Worm (Caenorhabditis elegans): Measurements from ENCODE around the gene mdt-10.

Gene mdt-10

DNA sequence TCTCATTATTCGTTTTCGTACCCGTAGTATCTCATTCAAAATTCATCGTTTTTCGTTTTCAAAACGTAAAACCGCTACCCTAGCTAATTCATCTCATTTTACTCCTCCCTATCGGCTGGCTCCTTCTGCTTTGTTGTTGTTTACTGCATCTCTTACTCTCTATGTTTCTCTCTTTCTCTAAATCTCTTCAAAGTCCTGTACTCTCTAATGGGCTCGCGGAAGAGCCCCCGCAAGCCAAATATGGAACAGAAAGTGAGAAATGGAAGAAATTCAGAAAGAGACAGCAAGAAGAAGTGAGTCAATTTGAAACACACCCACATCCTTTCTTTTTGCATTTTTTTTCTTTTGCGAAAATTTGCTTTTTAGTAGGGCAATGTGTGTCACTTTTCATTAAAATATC, 16.2 kb downstream of the mdt-10 start:
- TF ChIP-seq mdl-1 (tag; optimal IDR thresholded peaks at IDR 0.05) (peak in 1 of 2 experiments; percentile 28), madf-9 (GFP tag; conservative IDR thresholded peaks at IDR 0.05) (no peak), daf-8 (GFP tag; IDR thresholded peaks at IDR 0.05) (no peak), ceh-20 (GFP tag; IDR thresholded peaks at IDR 0.05) (peak; percentile 55; the same call in 1 of the 2 replicates), lsy-2 (tag; optimal IDR thresholded peaks at IDR 0.05) (peak in 1 of 2 experiments; percentile 45), ZK546.5 (tag; optimal IDR thresholded peaks at IDR 0.05) (no peak), daf-16 (GFP tag; optimal IDR thresholded peaks at IDR 0.05) (peak in 1 of 2 experiments; percentile 56), daf-16 (tag; optimal IDR thresholded peaks at IDR 0.05) (no peak), hmg-1.1 (GFP tag; IDR thresholded peaks at IDR 0.05) (peak; percentile 79), zfp-2 (tag; optimal IDR thresholded peaks at IDR 0.05) (no peak), rbr-2 (tag; optimal IDR thresholded peaks at IDR 0.05) (peak; percentile 32), mep-1 (tag; optimal IDR thresholded peaks at IDR 0.05) (peak; percentile 10), ceh-44 (GFP tag; IDR thresholded peaks at IDR 0.05) (no peak)

DNA sequence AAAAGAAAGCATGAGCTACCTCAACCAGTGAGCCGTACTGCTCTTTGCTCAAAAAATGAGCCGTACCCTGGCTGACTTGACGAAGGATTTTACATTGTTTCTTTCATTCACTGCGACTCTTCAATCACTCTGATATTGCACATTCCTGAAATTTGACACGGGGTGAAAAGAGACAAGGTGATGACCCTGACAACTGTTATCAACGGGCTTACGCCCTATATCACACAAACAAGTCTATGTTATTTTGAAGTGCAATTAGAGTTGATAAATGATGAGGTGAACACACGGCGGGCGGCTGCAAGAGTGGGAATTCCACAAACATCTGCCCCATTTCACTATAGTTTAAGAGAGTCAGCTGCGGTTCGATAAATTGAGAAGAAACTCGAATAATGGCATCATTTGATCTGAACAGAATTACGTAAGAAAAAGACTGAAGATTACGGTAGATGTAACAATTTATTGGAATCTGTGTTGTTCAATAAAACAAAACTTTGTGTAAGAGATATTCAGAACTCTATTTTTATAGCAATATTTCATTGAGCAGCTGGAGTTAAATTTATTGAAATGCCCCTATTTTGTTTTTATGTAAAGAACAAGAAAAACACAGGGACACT, 18.1 kb downstream of the mdt-10 start:
- TF ChIP-seq hlh-11 (tag; optimal IDR thresholded peaks at IDR 0.05) (peak; percentile 64), F49E8.2 (tag; optimal IDR thresholded peaks at IDR 0.05; ENCODE audit: borderline replicate concordance) (no peak), nhr-11 (tag; optimal IDR thresholded peaks at IDR 0.05) (peak; percentile 45), rbr-2 (tag; optimal IDR thresholded peaks at IDR 0.05) (no peak), lir-3 (tag; optimal IDR thresholded peaks at IDR 0.05) (no peak), ceh-44 (GFP tag; IDR thresholded peaks at IDR 0.05) (no peak), php-3 (GFP tag; IDR thresholded peaks at IDR 0.05) (no peak), dmd-6 (GFP tag; IDR thresholded peaks at IDR 0.05) (no peak), D1046.2 (GFP tag; IDR thresholded peaks at IDR 0.05) (no peak), set-16 (GFP tag; IDR thresholded peaks at IDR 0.05) (no peak), daf-19 (GFP tag; conservative IDR thresholded peaks at IDR 0.05) (no peak), spr-1 (tag; optimal IDR thresholded peaks at IDR 0.05) (no peak), aha-1 (tag) (peak; percentile 95), lsy-2 (tag; optimal IDR thresholded peaks at IDR 0.05) (peak in 1 of 2 experiments; percentile 44), egl-43 (GFP tag; IDR thresholded peaks at IDR 0.05) (no peak), ZK546.5 (tag; optimal IDR thresholded peaks at IDR 0.05) (no peak), dve-1 (tag; optimal IDR thresholded peaks at IDR 0.05; ENCODE audit: insufficient read depth) (no peak), hmg-1.1 (GFP tag; IDR thresholded peaks at IDR 0.05) (0 out of 2 replicates have a peak, but pooled peaks have one; percentile 16), ceh-20 (GFP tag; IDR thresholded peaks at IDR 0.05) (0 out of 2 replicates have a peak, but pooled peaks have one; percentile 61), daf-8 (GFP tag; IDR thresholded peaks at IDR 0.05) (no peak), hif-1 (tag; optimal IDR thresholded peaks at IDR 0.05) (peak in 1 of 2 experiments; percentile 36), daf-16 (GFP tag; optimal IDR thresholded peaks at IDR 0.05) (peak in 1 of 2 experiments; percentile 96), daf-16 (tag; optimal IDR thresholded peaks at IDR 0.05) (no peak), ctbp-1 (GFP tag; IDR thresholded peaks at IDR 0.05) (no peak), F26F4.8 (GFP tag; conservative IDR thresholded peaks at IDR 0.05) (no peak), T20F7.1 (GFP tag; optimal IDR thresholded peaks at IDR 0.05) (no peak), nhr-77 (tag; optimal IDR thresholded peaks at IDR 0.05) (no peak)

DNA sequence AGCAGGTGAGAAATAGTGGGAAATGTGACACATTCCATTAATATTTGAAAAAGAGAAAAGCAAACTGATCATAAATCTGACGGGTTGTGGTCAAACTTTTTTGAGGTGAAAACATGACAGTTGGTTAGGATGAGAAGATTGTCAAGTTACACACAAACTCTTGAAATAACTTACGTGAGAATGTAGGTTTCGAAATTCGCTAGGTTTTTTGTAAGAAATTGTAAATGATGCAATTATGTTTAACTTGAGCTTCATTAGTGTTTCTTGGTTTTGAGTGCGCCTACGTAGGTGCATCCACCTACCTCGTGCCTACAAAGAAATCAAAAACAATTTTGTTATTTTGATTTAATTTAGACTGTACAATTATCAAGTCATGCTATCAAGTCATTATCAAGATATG, 19.5 kb downstream of the mdt-10 start, which contains the start of gene cex-2:
cex-2 (minus strand) TSS at position 101 of the 400 bp plus-strand sequence.
- TF ChIP-seq Y48G9A.11 (GFP tag; IDR thresholded peaks at IDR 0.05) = no peak
- TF ChIP-seq php-3 (GFP tag; IDR thresholded peaks at IDR 0.05) = no peak
- no peak for TF ChIP-seq spr-1 (tag; optimal IDR thresholded peaks at IDR 0.05)
- no peak for TF ChIP-seq mdt-29 (GFP tag; IDR thresholded peaks at IDR 0.05)
- TF ChIP-seq ztf-11 (tag; optimal IDR thresholded peaks at IDR 0.05) = no peak
- TF ChIP-seq ceh-20 (GFP tag; IDR thresholded peaks at IDR 0.05) = no peak
- TF ChIP-seq nhr-111 (GFP tag; optimal IDR thresholded peaks at IDR 0.05) = no peak
- TF ChIP-seq ztf-7 (tag; optimal IDR thresholded peaks at IDR 0.05) = no peak
- no peak for TF ChIP-seq ceh-32 (tag; optimal IDR thresholded peaks at IDR 0.05; ENCODE audit: poor library complexity)

Measured in whole organism, L4 larva.